Worm (Caenorhabditis elegans): ENCODE measurements around the gene mig-39.

mig-39 gene

DNA sequence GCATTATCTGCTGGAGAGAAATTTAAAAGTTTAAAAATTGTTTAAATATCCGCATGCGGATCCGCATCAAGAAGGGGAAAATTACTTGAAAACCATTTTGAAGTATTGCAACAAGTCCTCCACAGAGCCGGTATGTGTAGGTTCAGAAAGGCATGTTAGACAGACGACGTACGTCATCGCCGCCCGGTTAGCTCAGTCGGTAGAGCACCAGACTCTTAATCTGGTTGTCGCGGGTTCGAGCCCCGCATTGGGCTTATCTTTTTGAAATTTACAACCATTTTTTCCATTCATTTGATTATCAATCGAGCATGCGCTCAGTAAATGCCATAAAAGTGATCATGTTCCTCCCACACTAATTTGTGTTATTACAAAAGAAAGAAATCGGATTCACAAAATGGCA, 6.5 kb downstream of the mig-39 start (continued):
- no peak for TF ChIP-seq Y53G8AR.9 (GFP tag; conservative IDR thresholded peaks at IDR 0.05)
- TF ChIP-seq hrde-1 (tag; optimal IDR thresholded peaks at IDR 0.05; ENCODE audit: borderline replicate concordance) = no peak
- peak; percentile 70 for TF ChIP-seq B0261.1 (tag; optimal IDR thresholded peaks at IDR 0.05)
- TF ChIP-seq sdz-38 (tag; optimal IDR thresholded peaks at IDR 0.05) = no peak
- no peak for TF ChIP-seq K12H6.12 (tag; optimal IDR thresholded peaks at IDR 0.05)
- TF ChIP-seq efl-1 (GFP tag; optimal IDR thresholded peaks at IDR 0.05) = peak; percentile 10
- 0 out of 2 replicates have a peak, but pooled peaks have one; percentile 51 for TF ChIP-seq ztf-25 (GFP tag; IDR thresholded peaks at IDR 0.05)
- no peak for TF ChIP-seq C17E4.6 (GFP tag; IDR thresholded peaks at IDR 0.05)
- no peak for TF ChIP-seq B0019.2 (GFP tag; conservative IDR thresholded peaks at IDR 0.05)
- no peak for TF ChIP-seq unc-62 (GFP tag; optimal IDR thresholded peaks at IDR 0.05)
- no peak for TF ChIP-seq egl-18 (GFP tag; IDR thresholded peaks at IDR 0.05)
- TF ChIP-seq T26A5.8 (tag; optimal IDR thresholded peaks at IDR 0.05) = no peak
- no peak for TF ChIP-seq ama-1 (optimal IDR thresholded peaks at IDR 0.05)
- TF ChIP-seq ama-1 (GFP tag; optimal IDR thresholded peaks at IDR 0.05) = no peak
- peak; percentile 82 for TF ChIP-seq him-1 (tag; optimal IDR thresholded peaks at IDR 0.05)
- peak; percentile 60; the same call in 1 of the 2 replicates for TF ChIP-seq ceh-40 (GFP tag; IDR thresholded peaks at IDR 0.05)
- peak; percentile 75 for TF ChIP-seq nhr-90 (tag; optimal IDR thresholded peaks at IDR 0.05)
- TF ChIP-seq lin-26 (GFP tag; IDR thresholded peaks at IDR 0.05) = peak; percentile 93
- TF ChIP-seq die-1 (tag; optimal IDR thresholded peaks at IDR 0.05) = peak; percentile 57
- TF ChIP-seq attf-5 (GFP tag; optimal IDR thresholded peaks at IDR 0.05) = peak; percentile 29
- no peak for TF ChIP-seq lsy-27 (tag; optimal IDR thresholded peaks at IDR 0.05; ENCODE audit: borderline replicate concordance, insufficient read depth)
- TF ChIP-seq xnd-1 (tag; optimal IDR thresholded peaks at IDR 0.05) = no peak
- no peak for TF ChIP-seq nhr-120 (GFP tag; IDR thresholded peaks at IDR 0.05)
- no peak for TF ChIP-seq lin-54 (GFP tag; optimal IDR thresholded peaks at IDR 0.05)

ce11 chrIII:8479322-8479864, 12.6 kb downstream of the mig-39 start:
- TF ChIP-seq mel-28 (tag; optimal IDR thresholded peaks at IDR 0.05; ENCODE audit: borderline replicate concordance) = no peak
- TF ChIP-seq bed-1 (GFP tag; IDR thresholded peaks at IDR 0.05) = no peak
- no peak for TF ChIP-seq nfya-1 (tag; optimal IDR thresholded peaks at IDR 0.05; ENCODE audit: borderline replicate concordance, insufficient read depth)
- TF ChIP-seq ztf-6 (GFP tag; IDR thresholded peaks at IDR 0.05) = no peak
- no peak for TF ChIP-seq rec-8 (tag; optimal IDR thresholded peaks at IDR 0.05)
- TF ChIP-seq Y53F4B.3 (GFP tag; IDR thresholded peaks at IDR 0.05) = no peak
- TF ChIP-seq lsl-1 (GFP tag; optimal IDR thresholded peaks at IDR 0.05) = peak; percentile 89
- TF ChIP-seq dox-1 (GFP tag; IDR thresholded peaks at IDR 0.05) = peak; percentile 47
- TF ChIP-seq ZK185.1 (tag; optimal IDR thresholded peaks at IDR 0.05; ENCODE audit: poor library complexity, severe bottlenecking) = no peak
- TF ChIP-seq let-526 (GFP tag; IDR thresholded peaks at IDR 0.05) = no peak
- no peak for TF ChIP-seq ceh-58 (GFP tag; IDR thresholded peaks at IDR 0.05)
- TF ChIP-seq madf-8 (GFP tag; conservative IDR thresholded peaks at IDR 0.05) = 0 out of 2 replicates have a peak, but pooled peaks have one; percentile 39
- no peak for TF ChIP-seq cebp-1 (GFP tag; IDR thresholded peaks at IDR 0.05)
- TF ChIP-seq cebp-1 (tag; optimal IDR thresholded peaks at IDR 0.05) = peak; percentile 32
- TF ChIP-seq hmg-1.2 (GFP tag; IDR thresholded peaks at IDR 0.05) = no peak
- no peak for TF ChIP-seq tlf-1 (GFP tag; optimal IDR thresholded peaks at IDR 0.05)
- TF ChIP-seq ceh-100 (GFP tag; IDR thresholded peaks at IDR 0.05) = no peak
- no peak for TF ChIP-seq aptf-2 (GFP tag; conservative IDR thresholded peaks at IDR 0.05)
- TF ChIP-seq attf-6 (GFP tag; IDR thresholded peaks at IDR 0.05) = no peak
- TF ChIP-seq F57A8.1 (GFP tag; optimal IDR thresholded peaks at IDR 0.05) = no peak
- peak; percentile 72 for TF ChIP-seq xnd-1 (tag; optimal IDR thresholded peaks at IDR 0.05)
- peak; percentile 43; the same call in 1 of the 2 replicates for TF ChIP-seq F33H1.4 (GFP tag; IDR thresholded peaks at IDR 0.05)
- TF ChIP-seq F49E8.2 (tag; optimal IDR thresholded peaks at IDR 0.05; ENCODE audit: insufficient read depth) = no peak
- TF ChIP-seq atf-7 (tag; optimal IDR thresholded peaks at IDR 0.05) = no peak
- TF ChIP-seq nhr-80 (tag; optimal IDR thresholded peaks at IDR 0.05) = peak; percentile 42
- TF ChIP-seq F22D6.2 (tag; optimal IDR thresholded peaks at IDR 0.05) = no peak
